Worm (Caenorhabditis elegans) whole organism, L4 larva: ENCODE results near the gene egl-19.
A peak's percentile ranks its signal among the peaks of the same experiment; 100 is the strongest.

Experiments
- F37D6.2 ChIP-seq: sonication (generic microtip); optimal IDR thresholded peaks from 2 replicates; lab custom pipeline; 2016; ENCODE audit warnings: mild to moderate bottlenecking, missing genetic modification characterization, missing compliant biosample characterization
- T20F7.1 ChIP-seq: fragments of 200-800 bp; sonication (Bioruptor generic); optimal IDR thresholded peaks from 2 replicates; lab custom pipeline; 2018; ENCODE audit warnings: mild to moderate bottlenecking, missing genetic modification characterization, missing compliant biosample characterization
- T26A8.4 ChIP-seq: fragments of 200-800 bp; sonication (Bioruptor generic); IDR thresholded peaks from 2 replicates; pipeline ENCODE4 v1.3.6; 2022; ENCODE audit warnings: missing genetic modification characterization, missing compliant biosample characterization
- Y5F2A.4 ChIP-seq: fragments of 200-800 bp; sonication (Bioruptor generic); optimal IDR thresholded peaks from 2 replicates; lab custom pipeline; 2018; ENCODE audit warnings: mild to moderate bottlenecking, missing genetic modification characterization, missing compliant biosample characterization
- Y75B8A.6 ChIP-seq: fragments of 200-800 bp; sonication (Bioruptor generic); IDR thresholded peaks from 2 replicates; pipeline ENCODE4 v1.3.6; 2022; ENCODE audit warnings: missing genetic modification reagents, missing genetic modification characterization, missing compliant biosample characterization
- ZK546.5 ChIP-seq, 2 experiments: sonication (generic microtip); optimal IDR thresholded peaks; 2 replicates each; lab custom pipeline; 2017; ENCODE audit warnings: missing biosample characterization in 2 of 2, missing genetic modification characterization in 2 of 2
- aly-2 ChIP-seq: sonication (generic microtip); optimal IDR thresholded peaks from 2 replicates; lab custom pipeline; 2018; ENCODE audit warnings: missing biosample characterization, missing genetic modification characterization
- ama-1 ChIP-seq: fragments of 150-350 bp; optimal IDR thresholded peaks from 2 replicates; lab custom pipeline; 2014; ENCODE audit warnings: inconsistent platforms, mixed read lengths
- arid-1 ChIP-seq: fragments of 200-800 bp; sonication (Bioruptor generic); conservative IDR thresholded peaks from 2 replicates; pipeline ENCODE4 v1.3.6; 2022; ENCODE audit warnings: missing genetic modification reagents, missing genetic modification characterization, missing compliant biosample characterization
- attf-4 ChIP-seq: sonication (generic microtip); optimal IDR thresholded peaks from 3 replicates; lab custom pipeline; 2017; ENCODE audit warnings: missing biosample characterization, missing genetic modification characterization
- ceh-28 ChIP-seq: fragments of 150-350 bp; optimal IDR thresholded peaks from 2 replicates; lab custom pipeline; 2014; ENCODE audit warnings: missing biosample characterization, missing genetic modification reagents, missing genetic modification characterization
- ceh-32 ChIP-seq: sonication (generic microtip); optimal IDR thresholded peaks from 2 replicates; lab custom pipeline; 2016; ENCODE audit warnings: mild to moderate bottlenecking, missing genetic modification characterization, missing compliant biosample characterization; ENCODE audit not compliant: poor library complexity
- ces-1 ChIP-seq: fragments of 150-350 bp; sonication (generic microtip); optimal IDR thresholded peaks from 4 replicates; lab custom pipeline; 2014; ENCODE audit warnings: missing biosample characterization, missing genetic modification reagents, missing genetic modification characterization
- cey-2 ChIP-seq: sonication (generic microtip); optimal IDR thresholded peaks from 3 replicates; lab custom pipeline; 2017; ENCODE audit warnings: missing genetic modification characterization, mild to moderate bottlenecking, missing compliant biosample characterization, antibody characterized with exemption, borderline replicate concordance; ENCODE audit not compliant: insufficient read depth
- daf-12 ChIP-seq: fragments of 150-350 bp; optimal IDR thresholded peaks from 2 replicates; lab custom pipeline; 2014; ENCODE audit warnings: missing biosample characterization, missing genetic modification reagents, missing genetic modification characterization
- dmd-6 ChIP-seq: fragments of 200-800 bp; sonication (Bioruptor generic); IDR thresholded peaks from 2 replicates; pipeline ENCODE4 v1.3.6; 2022; ENCODE audit warnings: missing genetic modification reagents, missing genetic modification characterization, missing compliant biosample characterization
- dmd-8 ChIP-seq: fragments of 200-800 bp; sonication (Bioruptor generic); IDR thresholded peaks from 2 replicates; pipeline ENCODE4 v1.3.6; 2022; ENCODE audit warnings: missing genetic modification characterization, missing compliant biosample characterization
- egl-27 ChIP-seq: sonication (generic microtip); optimal IDR thresholded peaks from 3 replicates; lab custom pipeline; 2017; ENCODE audit warnings: missing biosample characterization, missing genetic modification reagents, missing genetic modification characterization
- fkh-10 ChIP-seq: fragments of 150-350 bp; optimal IDR thresholded peaks from 2 replicates; lab custom pipeline; 2014; ENCODE audit warnings: missing biosample characterization, missing genetic modification reagents, missing genetic modification characterization
- gei-8 ChIP-seq: fragments of 200-800 bp; sonication (Bioruptor generic); optimal IDR thresholded peaks from 2 replicates; lab custom pipeline; 2018; ENCODE audit warnings: mild to moderate bottlenecking, missing genetic modification characterization, missing compliant biosample characterization
- hif-1 ChIP-seq, 2 experiments: sonication (generic microtip); optimal IDR thresholded peaks; 2 replicates each; lab custom pipeline; 2016 to 2017; ENCODE audit warnings: missing compliant biosample characterization in 2 of 2, missing genetic modification characterization in 2 of 2, missing genetic modification reagents in 2 of 2, missing genotype in 2 of 2, mild to moderate bottlenecking in 1 of 2
- hlh-11 ChIP-seq: fragments of 200-800 bp; sonication (Bioruptor generic); optimal IDR thresholded peaks from 2 replicates; lab custom pipeline; 2018; ENCODE audit warnings: mild to moderate bottlenecking, missing genetic modification characterization, missing compliant biosample characterization
- jun-1 ChIP-seq: fragments of 150-350 bp; optimal IDR thresholded peaks from 2 replicates; lab custom pipeline; 2014; ENCODE audit warnings: missing biosample characterization, missing genetic modification reagents, missing genetic modification characterization
- lim-7 ChIP-seq: fragments of 200-800 bp; sonication (Bioruptor generic); IDR thresholded peaks from 2 replicates; pipeline ENCODE4 v1.3.6; 2022; ENCODE audit warnings: missing genetic modification characterization, missing compliant biosample characterization
- lir-3 ChIP-seq: sonication (generic microtip); optimal IDR thresholded peaks from 2 replicates; lab custom pipeline; 2016; ENCODE audit warnings: mild to moderate bottlenecking, missing genetic modification characterization, missing compliant biosample characterization
- mep-1 ChIP-seq: fragments of 150-350 bp; sonication (generic microtip); optimal IDR thresholded peaks from 3 replicates; lab custom pipeline; 2014; ENCODE audit warnings: missing biosample characterization, missing genetic modification characterization
- nhr-102 ChIP-seq: sonication (generic microtip); optimal IDR thresholded peaks from 2 replicates; lab custom pipeline; 2016; ENCODE audit warnings: mild to moderate bottlenecking, missing genetic modification characterization, moderate library complexity, missing compliant biosample characterization
- nhr-237 ChIP-seq: sonication (generic microtip); optimal IDR thresholded peaks from 2 replicates; lab custom pipeline; 2017; ENCODE audit warnings: missing biosample characterization, missing genetic modification characterization
- nhr-28 ChIP-seq: fragments of 150-350 bp; optimal IDR thresholded peaks from 2 replicates; lab custom pipeline; 2014; ENCODE audit warnings: missing biosample characterization, missing genetic modification characterization
- nhr-6 ChIP-seq: fragments of 150-350 bp; optimal IDR thresholded peaks from 2 replicates; lab custom pipeline; 2014; ENCODE audit warnings: missing biosample characterization, missing genetic modification characterization
- nhr-76 ChIP-seq: fragments of 150-350 bp; optimal IDR thresholded peaks from 2 replicates; lab custom pipeline; 2014; ENCODE audit warnings: missing biosample characterization, missing genetic modification characterization
- pha-4 ChIP-seq, 2 experiments: fragments of 150-350 bp in 1 of 2; fragments of 200-800 bp in 1 of 2; sonication (Bioruptor generic) in 1 of 2; IDR thresholded peaks in 1 of 2; optimal IDR thresholded peaks in 1 of 2; 2 replicates each; pipeline versions ENCODE4 v1.3.6 to Lab custom; 2014 to 2022; ENCODE audit warnings: missing genetic modification characterization in 2 of 2, missing genetic modification reagents in 2 of 2, missing biosample characterization in 1 of 2, missing compliant biosample characterization in 1 of 2
- pqm-1 ChIP-seq: sonication (generic microtip); optimal IDR thresholded peaks from 2 replicates; lab custom pipeline; 2017; ENCODE audit warnings: missing biosample characterization, missing genetic modification characterization
- sdz-12 ChIP-seq: fragments of 200-800 bp; sonication (Bioruptor generic); optimal IDR thresholded peaks from 2 replicates; lab custom pipeline; 2018; ENCODE audit warnings: mild to moderate bottlenecking, missing genetic modification characterization, missing compliant biosample characterization
- set-16 ChIP-seq: fragments of 200-800 bp; sonication (Bioruptor generic); IDR thresholded peaks from 2 replicates; pipeline ENCODE4 v1.3.6; 2022; ENCODE audit warnings: missing genetic modification reagents, missing genetic modification characterization, missing compliant biosample characterization
- spr-3 ChIP-seq: fragments of 200-800 bp; sonication (Bioruptor generic); optimal IDR thresholded peaks from 2 replicates; lab custom pipeline; 2018; ENCODE audit warnings: mild to moderate bottlenecking, missing genetic modification characterization, missing compliant biosample characterization
- unc-130 ChIP-seq: sonication (generic microtip); optimal IDR thresholded peaks from 2 replicates; lab custom pipeline; 2016; ENCODE audit warnings: missing genetic modification reagents, missing genetic modification characterization, missing compliant biosample characterization
- unc-62 ChIP-seq, 3 experiments: fragments of 150-350 bp in 1 of 3; sonication (generic microtip); optimal IDR thresholded peaks in 2 of 3; peaks in 1 of 3; 1 replicate in 1 of 3; 2 replicates in 2 of 3; lab custom pipeline; 2014 to 2017; ENCODE audit warnings: missing biosample characterization in 3 of 3, missing genetic modification characterization in 3 of 3, missing genetic modification reagents in 3 of 3, missing genotype in 1 of 3
- ztf-7 ChIP-seq: fragments of 150-350 bp; optimal IDR thresholded peaks from 2 replicates; lab custom pipeline; 2014; ENCODE audit warnings: missing biosample characterization, missing genetic modification characterization

Gene egl-19

DNA sequence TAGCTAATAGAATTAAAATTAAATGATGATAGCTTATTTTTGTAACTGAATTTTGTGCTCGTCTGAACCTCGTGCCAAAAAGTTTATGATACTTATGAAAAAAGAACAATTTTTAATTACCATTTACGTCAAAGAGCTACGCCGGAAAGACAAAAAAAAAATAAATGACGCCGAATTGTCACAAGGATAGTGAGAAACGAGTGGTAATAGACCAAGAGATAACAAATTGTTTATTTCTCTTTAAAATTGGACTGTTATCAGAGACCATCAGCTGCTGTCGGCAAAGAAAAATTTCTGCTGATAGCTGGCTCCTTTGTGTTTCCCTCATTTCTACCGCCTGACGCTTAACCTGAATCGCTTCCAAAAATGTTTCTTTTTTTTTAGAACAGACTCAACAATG, 11.7 kb upstream of the egl-19 start, which contains the start of gene pitr-1 (continued):
- TF ChIP-seq F37D6.2 (tag; lab: Kevin White, UChicago), result no peak

DNA sequence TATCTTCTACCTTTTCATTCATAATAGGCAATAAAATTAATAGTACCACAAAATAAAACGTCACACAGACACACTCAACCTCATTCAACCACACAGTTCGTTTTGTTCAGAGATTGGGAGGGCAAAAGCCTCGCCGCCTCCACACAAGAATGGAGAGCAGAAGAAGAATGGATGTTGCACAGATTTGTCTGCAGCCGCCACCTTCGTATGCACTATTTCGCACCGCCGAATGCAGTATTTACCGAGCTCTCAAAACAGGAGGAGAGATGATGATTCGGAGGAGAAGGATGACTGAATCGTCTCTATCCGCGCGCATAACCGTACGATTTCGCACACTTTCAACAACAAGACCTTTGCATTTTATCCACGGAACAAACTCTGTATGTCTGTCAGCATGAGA, 7.9 kb upstream of the egl-19 start:
- TF ChIP-seq ceh-28, result no peak
- TF ChIP-seq Y5F2A.4 (GFP tag; lab: Kevin White, UChicago), result no peak
- no peak for TF ChIP-seq jun-1 (tag; lab: Kevin White, UChicago)
- no peak for TF ChIP-seq unc-130 (GFP tag; lab: Kevin White, UChicago)
- no peak for TF ChIP-seq aly-2 (tag; lab: Kevin White, UChicago)
- no peak for TF ChIP-seq dmd-6 (GFP tag; lab: Robert Waterston, UW)
- TF ChIP-seq ceh-32 (tag; lab: Kevin White, UChicago), result no peak
- no peak for TF ChIP-seq Y75B8A.6 (GFP tag; lab: Robert Waterston, UW)
- TF ChIP-seq lim-7 (GFP tag; lab: Robert Waterston, UW), result no peak
- no peak for TF ChIP-seq nhr-102
- TF ChIP-seq lir-3, result no peak
- no peak for TF ChIP-seq hlh-11 (tag; lab: Kevin White, UChicago)
- TF ChIP-seq gei-8, result no peak
- TF ChIP-seq pha-4 (GFP tag; IDR thresholded peaks at IDR 0.05; lab: Robert Waterston, UW), result peak; percentile 45; the same call in 1 of the 2 replicates
- no peak for TF ChIP-seq pha-4 (tag; optimal IDR thresholded peaks at IDR 0.05; lab: Kevin White, UChicago)
- no peak for TF ChIP-seq fkh-10 (GFP tag; lab: Kevin White, UChicago)
- no peak for TF ChIP-seq nhr-76 (tag; lab: Kevin White, UChicago)
- TF ChIP-seq set-16 (GFP tag; lab: Robert Waterston, UW), result 0 out of 2 replicates have a peak, but pooled peaks have one; percentile 9
- TF ChIP-seq ama-1 (lab: Kevin White, UChicago), result peak; percentile 56
- TF ChIP-seq attf-4, result no peak
- TF ChIP-seq dmd-8, result no peak
- no peak for TF ChIP-seq nhr-237 (tag; lab: Kevin White, UChicago)
- TF ChIP-seq arid-1 (GFP tag; lab: Robert Waterston, UW), result 0 out of 2 replicates have a peak, but pooled peaks have one; percentile 14
- no peak for TF ChIP-seq hif-1 (tag; optimal IDR thresholded peaks at IDR 0.05; lab: Kevin White, UChicago)
- TF ChIP-seq ces-1 (GFP tag; lab: Kevin White, UChicago), result no peak
- TF ChIP-seq mep-1, result no peak
- TF ChIP-seq spr-3 (GFP tag; lab: Kevin White, UChicago), result no peak
- TF ChIP-seq T26A8.4 (GFP tag; lab: Robert Waterston, UW), result no peak
- TF ChIP-seq nhr-28 (tag; lab: Kevin White, UChicago), result no peak
- TF ChIP-seq daf-12, result no peak
- TF ChIP-seq T20F7.1 (GFP tag; lab: Kevin White, UChicago), result no peak
- TF ChIP-seq egl-27, result no peak
- TF ChIP-seq pqm-1 (tag; lab: Kevin White, UChicago), result no peak
- no peak for TF ChIP-seq ZK546.5 (tag; optimal IDR thresholded peaks at IDR 0.05; lab: Kevin White, UChicago)
- TF ChIP-seq sdz-12 (GFP tag; lab: Kevin White, UChicago), result no peak
- peak in 1 of 2 experiments; percentile 77 for TF ChIP-seq unc-62 (GFP tag; optimal IDR thresholded peaks at IDR 0.05 in 1 of 2; lab: Kevin White, UChicago)
- TF ChIP-seq unc-62 (tag; optimal IDR thresholded peaks at IDR 0.05; lab: Kevin White, UChicago), result no peak
- no peak for TF ChIP-seq cey-2 (tag; lab: Kevin White, UChicago)
- TF ChIP-seq nhr-6 (tag; lab: Kevin White, UChicago), result no peak
- no peak for TF ChIP-seq ztf-7 (tag; lab: Kevin White, UChicago)
- TF ChIP-seq, all 104 proteins: peak for 5
